Worm (Caenorhabditis elegans): ENCODE data around the gene skr-14.

The skr-14 gene

DNA sequence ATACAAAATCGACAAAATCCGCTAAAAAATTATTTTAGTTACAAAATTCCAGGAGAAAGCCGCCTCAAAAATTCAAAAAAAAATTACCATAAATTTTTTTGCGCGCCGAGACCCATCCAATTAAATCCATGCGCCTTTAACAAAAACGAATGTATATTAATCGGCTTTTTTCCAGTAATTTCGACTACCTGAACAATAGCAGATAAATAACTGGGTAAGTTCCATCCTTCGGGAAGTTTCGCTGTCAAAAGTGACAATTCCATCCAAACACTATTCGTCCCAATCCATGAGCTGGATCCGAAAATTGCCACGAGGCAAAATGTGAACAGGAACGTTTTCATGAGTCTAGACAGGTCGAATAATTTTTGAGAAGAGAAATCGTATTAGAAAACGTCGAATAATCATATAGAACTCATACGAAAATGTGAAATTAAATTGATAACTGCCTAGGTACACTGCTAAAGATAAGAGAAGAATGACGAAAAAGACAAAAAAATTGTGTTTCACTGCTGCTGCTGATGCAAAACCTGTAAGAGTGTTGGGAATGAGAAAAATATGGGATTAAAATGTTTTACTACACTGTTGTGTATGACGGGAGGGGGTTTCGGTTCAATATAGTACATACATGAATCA, 21.5 kb upstream of the skr-14 start, which contains the start of gene rft-1:
Gene rft-1 (minus strand): TSS at position 475 of the 633 bp plus-strand sequence.
- TF ChIP-seq ceh-39 (tag; optimal IDR thresholded peaks at IDR 0.05): no peak

- TF ChIP-seq elt-1 (tag; optimal IDR thresholded peaks at IDR 0.05; ENCODE audit: borderline replicate concordance, insufficient read depth) (no peak), blmp-1 (tag; optimal IDR thresholded peaks at IDR 0.05) (no peak), zip-8 (tag; optimal IDR thresholded peaks at IDR 0.05) (peak; percentile 0), ceh-43 (GFP tag; optimal IDR thresholded peaks at IDR 0.05) (no peak), ceh-39 (tag; optimal IDR thresholded peaks at IDR 0.05) (no peak), nhr-237 (tag; optimal IDR thresholded peaks at IDR 0.05) (no peak)
Observed at ce11 chrV:4437215-4437614, 15.8 kb upstream of the skr-14 start.

DNA sequence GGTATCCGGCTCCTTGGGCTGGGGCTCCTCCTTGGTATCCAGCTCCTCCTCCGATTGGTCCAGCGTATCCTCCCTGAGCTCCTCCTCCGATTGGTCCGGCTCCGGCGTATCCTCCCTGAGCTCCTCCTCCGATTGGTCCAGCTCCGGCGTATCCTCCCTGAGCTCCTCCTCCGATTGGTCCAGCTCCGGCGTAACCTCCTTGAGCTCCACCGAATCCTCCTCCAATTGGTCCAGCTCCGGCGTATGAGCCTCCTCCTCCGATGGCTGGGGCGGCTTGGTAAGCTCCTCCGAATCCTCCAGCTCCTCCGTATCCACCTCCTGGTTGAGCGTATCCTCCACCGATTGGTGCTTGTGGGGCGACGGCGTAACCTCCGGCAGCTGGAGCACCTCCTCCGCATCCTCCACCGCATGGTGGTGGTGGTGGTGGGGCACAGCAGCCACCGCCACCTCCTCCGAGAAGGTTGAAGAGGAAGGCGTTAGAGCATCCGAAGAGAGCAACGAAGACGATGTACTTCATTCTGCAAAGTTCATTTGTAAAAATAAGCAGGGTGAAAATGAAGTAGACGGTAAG, 14.1 kb upstream of the skr-14 start, which contains the start of gene Y47D7A.13:
Gene Y47D7A.13 (minus strand): TSS at position 517 of the 571 bp plus-strand sequence.
- no peak for TF ChIP-seq hlh-1 (tag; optimal IDR thresholded peaks at IDR 0.05)
- no peak for TF ChIP-seq ceh-43 (GFP tag; optimal IDR thresholded peaks at IDR 0.05)
- TF ChIP-seq sem-2 (GFP tag; optimal IDR thresholded peaks at IDR 0.05): peak; percentile 8

DNA sequence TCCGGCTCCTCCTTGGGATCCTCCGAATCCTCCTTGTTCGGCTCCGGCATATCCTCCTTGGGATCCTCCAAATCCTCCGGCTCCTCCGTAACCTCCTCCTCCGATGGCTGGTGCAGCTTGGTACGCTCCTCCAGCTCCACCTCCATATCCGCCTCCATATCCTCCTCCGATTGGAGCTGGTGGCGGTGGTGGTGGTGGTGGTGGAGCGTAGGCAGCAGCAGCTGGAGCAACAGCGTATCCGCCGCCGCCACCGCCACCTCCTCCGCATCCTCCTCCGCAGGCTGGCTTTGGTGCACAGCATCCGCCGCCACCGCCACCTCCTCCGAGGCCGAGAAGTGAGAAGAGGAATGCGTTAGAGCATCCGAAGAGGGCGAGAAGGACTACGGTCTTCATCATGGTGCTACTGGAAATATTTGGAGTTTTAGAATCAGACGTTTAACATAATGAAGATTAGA, 11.4 kb upstream of the skr-14 start, which contains the start of gene Y47D7A.15:
Gene Y47D7A.15 (minus strand): TSS at position 405 of the 455 bp plus-strand sequence.
- no peak for TF ChIP-seq elt-1 (tag; optimal IDR thresholded peaks at IDR 0.05; ENCODE audit: borderline replicate concordance, insufficient read depth)

DNA sequence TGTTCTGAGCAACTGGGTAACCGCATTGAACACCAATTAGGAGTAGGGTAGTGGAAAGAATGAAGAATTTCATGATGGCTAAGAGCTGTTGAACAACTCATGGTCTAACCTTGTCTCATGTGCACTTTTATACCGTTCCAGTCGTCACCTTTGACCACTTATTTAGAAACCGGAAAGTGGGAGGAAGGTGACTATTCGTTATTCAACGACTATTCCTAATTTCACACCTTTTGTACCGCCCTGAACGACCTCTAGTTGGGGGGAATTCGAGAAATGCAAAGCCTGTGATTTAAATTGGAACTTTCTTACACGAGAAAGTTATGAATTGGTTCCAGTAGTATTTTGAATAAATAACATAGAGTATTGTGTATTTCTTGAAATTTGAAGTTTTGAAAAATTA, 8.2 kb upstream of the skr-14 start, which contains the start of gene Y47D7A.12:
Gene Y47D7A.12 (minus strand): TSS at position 101 of the 400 bp plus-strand sequence.
- TF ChIP-seq nhr-12 (tag; optimal IDR thresholded peaks at IDR 0.05) (no peak), ceh-43 (GFP tag; optimal IDR thresholded peaks at IDR 0.05) (no peak), nhr-2 (tag; optimal IDR thresholded peaks at IDR 0.05) (no peak), mep-1 (tag; optimal IDR thresholded peaks at IDR 0.05) (no peak), ham-2 (GFP tag; optimal IDR thresholded peaks at IDR 0.05) (no peak), flh-1 (GFP tag; optimal IDR thresholded peaks at IDR 0.05) (no peak), sem-2 (GFP tag; optimal IDR thresholded peaks at IDR 0.05) (no peak), drap-1 (GFP tag; optimal IDR thresholded peaks at IDR 0.05) (no peak), lin-13 (tag; optimal IDR thresholded peaks at IDR 0.05) (no peak), blmp-1 (tag; optimal IDR thresholded peaks at IDR 0.05) (no peak), nhr-237 (tag; optimal IDR thresholded peaks at IDR 0.05) (no peak), mls-2 (tag; optimal IDR thresholded peaks at IDR 0.05) (no peak)

DNA sequence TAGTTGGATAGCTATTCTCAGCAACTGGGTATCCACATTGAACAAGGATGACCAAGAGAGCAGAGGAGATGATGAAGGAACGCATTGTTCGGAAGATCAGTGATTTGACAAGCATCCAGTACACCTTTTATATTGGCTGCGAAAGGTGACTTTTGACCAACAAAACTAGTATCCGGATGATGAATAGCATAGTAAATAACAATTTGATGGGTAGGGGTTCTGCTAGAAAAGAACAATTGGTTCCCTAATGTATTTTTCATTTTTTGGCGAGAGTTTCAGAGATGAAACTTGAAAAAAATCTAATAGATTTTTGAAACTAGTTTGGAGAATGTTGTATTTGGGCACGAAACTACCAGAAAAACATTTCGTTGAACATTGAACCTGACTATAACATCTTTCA, 6.8 kb upstream of the skr-14 start, which contains the start of gene Y47D7A.11:
Gene Y47D7A.11 (minus strand): TSS at position 101 of the 400 bp plus-strand sequence.
- TF ChIP-seq ceh-43 (GFP tag; optimal IDR thresholded peaks at IDR 0.05): no peak
- no peak for TF ChIP-seq sem-2 (GFP tag; optimal IDR thresholded peaks at IDR 0.05)
- no peak for TF ChIP-seq nhr-76 (tag; optimal IDR thresholded peaks at IDR 0.05)
- TF ChIP-seq pha-4 (tag; optimal IDR thresholded peaks at IDR 0.05): no peak

DNA sequence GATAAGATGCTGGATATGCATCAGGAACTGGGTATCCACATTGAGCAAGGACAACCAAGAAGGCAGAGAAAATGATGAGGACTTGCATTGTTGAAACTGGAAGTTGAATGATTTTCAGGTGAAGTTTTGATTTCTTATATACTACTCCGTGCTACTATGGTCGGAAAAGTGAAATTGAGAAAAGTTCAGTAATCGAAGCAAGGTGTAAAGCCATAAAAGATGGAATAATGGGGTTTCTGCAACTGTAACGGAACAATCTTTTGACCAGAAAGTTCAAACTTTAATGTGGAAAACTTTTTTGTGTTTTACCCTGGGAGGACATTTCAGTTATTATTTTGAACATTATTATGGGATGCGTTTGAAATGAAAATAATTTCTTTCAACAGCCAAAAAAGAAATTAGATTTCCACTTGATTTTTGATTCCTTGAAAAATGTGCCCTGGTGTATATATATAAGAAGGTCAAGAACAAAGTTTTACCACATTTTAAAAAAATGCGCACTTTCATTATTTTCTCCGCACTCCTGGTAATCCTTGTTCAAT, 2.6 kb upstream of the skr-14 start, which contains the start of the genes Y47D7A.9 and Y47D7A.19:
Gene Y47D7A.9 (minus strand): TSS at position 101 of the 542 bp plus-strand sequence.
Gene Y47D7A.19 (plus strand): TSS at position 492 of the 542 bp plus-strand sequence.
- TF ChIP-seq zip-8 (tag; optimal IDR thresholded peaks at IDR 0.05) (no peak), nhr-12 (tag; optimal IDR thresholded peaks at IDR 0.05) (no peak), nhr-2 (tag; optimal IDR thresholded peaks at IDR 0.05) (no peak), cnd-1 (tag; optimal IDR thresholded peaks at IDR 0.05) (no peak), flh-1 (GFP tag; optimal IDR thresholded peaks at IDR 0.05) (no peak), lin-13 (tag; optimal IDR thresholded peaks at IDR 0.05) (no peak), bed-3 (GFP tag; optimal IDR thresholded peaks at IDR 0.05) (no peak), ces-1 (GFP tag; optimal IDR thresholded peaks at IDR 0.05) (no peak), pha-4 (tag; optimal IDR thresholded peaks at IDR 0.05) (no peak), lsy-2 (tag; optimal IDR thresholded peaks at IDR 0.05) (no peak), nhr-76 (tag; optimal IDR thresholded peaks at IDR 0.05) (no peak), unc-62 (GFP tag; optimal IDR thresholded peaks at IDR 0.05) (no peak), tbx-8 (GFP tag; optimal IDR thresholded peaks at IDR 0.05) (no peak), blmp-1 (tag; optimal IDR thresholded peaks at IDR 0.05) (no peak), unc-39 (tag; optimal IDR thresholded peaks at IDR 0.05) (no peak), ztf-11 (tag; optimal IDR thresholded peaks at IDR 0.05) (no peak), lin-32 (GFP tag; optimal IDR thresholded peaks at IDR 0.05) (no peak), nhr-237 (tag; optimal IDR thresholded peaks at IDR 0.05) (no peak)
